Worm (Caenorhabditis elegans) whole organism, late embryonic: Measurements from ENCODE around the gene C31B8.1.

Source experiments
- ama-1 ChIP-seq: fragments of 150-350 bp; optimal IDR thresholded peaks from 2 replicates; lab custom pipeline; 2014
- ceh-18 ChIP-seq: sonication (generic microtip); optimal IDR thresholded peaks from 2 replicates; lab custom pipeline; 2016; ENCODE audit warnings: missing genetic modification characterization, missing compliant biosample characterization
- ceh-24 ChIP-seq: sonication (generic microtip); optimal IDR thresholded peaks from 2 replicates; lab custom pipeline; 2016; ENCODE audit warnings: mild to moderate bottlenecking, missing genetic modification characterization, missing compliant biosample characterization
- ceh-30 ChIP-seq: fragments of 150-350 bp; optimal IDR thresholded peaks from 2 replicates; lab custom pipeline; 2014; ENCODE audit warnings: missing biosample characterization, missing genetic modification characterization
- dmd-4 ChIP-seq: sonication (generic microtip); optimal IDR thresholded peaks from 2 replicates; lab custom pipeline; 2016; ENCODE audit warnings: borderline replicate concordance, missing genetic modification characterization, missing compliant biosample characterization
- elt-4 ChIP-seq: sonication (generic microtip); optimal IDR thresholded peaks from 2 replicates; lab custom pipeline; 2016; ENCODE audit warnings: missing genetic modification characterization, missing compliant biosample characterization
- lin-11 ChIP-seq: fragments of 200-800 bp; sonication (Bioruptor generic); optimal IDR thresholded peaks from 2 replicates; lab custom pipeline; 2018; ENCODE audit warnings: mild to moderate bottlenecking, missing genetic modification characterization, missing compliant biosample characterization
- nfya-1 ChIP-seq: sonication (generic microtip); optimal IDR thresholded peaks from 2 replicates; lab custom pipeline; 2017; ENCODE audit warnings: missing genetic modification characterization, mild to moderate bottlenecking, missing compliant biosample characterization, antibody characterized with exemption, moderate library complexity
- pag-3 ChIP-seq: sonication (generic microtip); optimal IDR thresholded peaks from 2 replicates; lab custom pipeline; 2016; ENCODE audit warnings: missing compliant biosample characterization, missing genetic modification characterization, borderline replicate concordance
- pax-1 ChIP-seq: fragments of 150-350 bp; optimal IDR thresholded peaks from 2 replicates; lab custom pipeline; 2014; ENCODE audit warnings: missing biosample characterization, missing genetic modification characterization
- pha-4 ChIP-seq: fragments of 150-350 bp; optimal IDR thresholded peaks from 2 replicates; lab custom pipeline; 2018; ENCODE audit warnings: missing biosample characterization, missing genetic modification reagents, missing genetic modification characterization

DNA sequence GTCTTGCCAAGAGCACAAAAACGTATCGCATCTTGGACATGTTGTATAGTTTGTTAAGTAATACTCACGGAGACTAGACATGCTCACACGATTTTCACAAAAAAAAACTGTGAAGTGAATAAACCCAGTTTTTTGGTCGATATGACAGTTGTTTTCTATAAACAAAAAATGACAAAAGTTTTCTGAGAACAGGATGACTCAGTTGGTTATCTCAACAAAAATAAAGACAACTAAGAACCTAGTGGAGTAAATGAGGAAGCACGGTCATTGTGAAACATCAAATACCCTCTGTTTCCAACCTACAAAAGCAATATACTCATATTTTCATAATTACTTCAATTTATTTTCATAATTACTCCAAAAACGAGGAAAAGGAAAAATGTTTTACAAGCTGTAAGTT lies 14.2 kb downstream of the C31B8.1 start, which contains the start of gene srh-87:
- TF ChIP-seq pag-3 (tag; lab: Kevin White, UChicago) = no peak
- TF ChIP-seq lin-11 (tag; lab: Kevin White, UChicago) = no peak
- no peak for TF ChIP-seq pha-4 (tag; lab: Kevin White, UChicago)
- no peak for TF ChIP-seq elt-4 (tag; lab: Kevin White, UChicago)
- TF ChIP-seq ceh-18 (tag; lab: Kevin White, UChicago) = no peak
- TF ChIP-seq dmd-4 = no peak
- no peak for TF ChIP-seq ceh-24 (tag; lab: Kevin White, UChicago)
- TF ChIP-seq ama-1 (lab: Kevin White, UChicago) = no peak
- no peak for TF ChIP-seq nfya-1 (tag; lab: Kevin White, UChicago)
- TF ChIP-seq ceh-30 (tag; lab: Kevin White, UChicago) = no peak
- no peak for TF ChIP-seq pax-1
